Worm (Caenorhabditis elegans) whole organism, late embryonic: ENCODE measurements around the gene F47B8.1.
A peak's percentile ranks its signal among the peaks of the same experiment; 100 is the strongest.

Experiments
- K02D7.2 ChIP-seq: sonication (generic microtip); optimal IDR thresholded peaks from 2 replicates; lab custom pipeline; 2017; ENCODE audit warnings: mild to moderate bottlenecking, missing genetic modification characterization, missing compliant biosample characterization
- ama-1 ChIP-seq: fragments of 150-350 bp; optimal IDR thresholded peaks from 2 replicates; lab custom pipeline; 2014
- ceh-48 ChIP-seq: sonication (generic microtip); optimal IDR thresholded peaks from 2 replicates; lab custom pipeline; 2016; ENCODE audit warnings: missing genetic modification characterization, inconsistent platforms, missing compliant biosample characterization
- ceh-6 ChIP-seq: fragments of 200-800 bp; sonication (Bioruptor generic); optimal IDR thresholded peaks from 2 replicates; lab custom pipeline; 2018; ENCODE audit warnings: mild to moderate bottlenecking, missing genetic modification characterization, missing compliant biosample characterization
- elt-2 ChIP-seq: sonication (generic microtip); optimal IDR thresholded peaks from 2 replicates; lab custom pipeline; 2016; ENCODE audit warnings: missing genetic modification reagents, missing genetic modification characterization, missing compliant biosample characterization
- ets-4 ChIP-seq: sonication (generic microtip); optimal IDR thresholded peaks from 2 replicates; lab custom pipeline; 2016; ENCODE audit warnings: missing genetic modification characterization, missing compliant biosample characterization
- fkh-10 ChIP-seq: fragments of 150-350 bp; optimal IDR thresholded peaks from 2 replicates; lab custom pipeline; 2014; ENCODE audit warnings: missing biosample characterization, missing genetic modification reagents, missing genetic modification characterization
- odd-2 ChIP-seq: sonication (generic microtip); optimal IDR thresholded peaks from 2 replicates; lab custom pipeline; 2017; ENCODE audit warnings: antibody characterized with exemption, mild to moderate bottlenecking, missing genetic modification characterization, missing compliant biosample characterization
- pqm-1 ChIP-seq: sonication (generic microtip); optimal IDR thresholded peaks from 2 replicates; lab custom pipeline; 2016; ENCODE audit warnings: missing genetic modification characterization, missing compliant biosample characterization
- sox-4 ChIP-seq: sonication (generic microtip); optimal IDR thresholded peaks from 2 replicates; lab custom pipeline; 2017; ENCODE audit warnings: mild to moderate bottlenecking, missing genetic modification characterization, inconsistent platforms, missing compliant biosample characterization

ce11 chrV:14301076-14301475 lies 13.1 kb downstream of the F47B8.1 start, which contains the start of gene F14D7.6:
- no peak for TF ChIP-seq ama-1 (lab: Kevin White, UChicago)
- no peak for TF ChIP-seq odd-2 (tag; lab: Kevin White, UChicago)
- no peak for TF ChIP-seq K02D7.2 (tag; lab: Kevin White, UChicago)
- no peak for TF ChIP-seq pqm-1 (tag; lab: Kevin White, UChicago)
- no peak for TF ChIP-seq fkh-10 (GFP tag; lab: Kevin White, UChicago)
- TF ChIP-seq ets-4 (tag; lab: Kevin White, UChicago), result no peak
- TF ChIP-seq sox-4, result no peak
- TF ChIP-seq ceh-48, result no peak
- no peak for TF ChIP-seq ceh-6 (GFP tag; lab: Kevin White, UChicago)
- TF ChIP-seq elt-2, result peak; percentile 21
